Worm (Caenorhabditis elegans) whole organism, L3 larva: Measurements from ENCODE around the gene subs-4.

Experiments
- elt-1 ChIP-seq: fragments of 150-350 bp; optimal IDR thresholded peaks from 2 replicates; lab custom pipeline; 2014; ENCODE audit warnings: missing biosample characterization, missing genetic modification characterization
- jun-1 ChIP-seq: fragments of 150-350 bp; optimal IDR thresholded peaks from 2 replicates; lab custom pipeline; 2014; ENCODE audit warnings: missing biosample characterization, missing genetic modification reagents, missing genetic modification characterization
- pha-4 ChIP-seq: fragments of 150-350 bp; optimal IDR thresholded peaks from 2 replicates; lab custom pipeline; 2014; ENCODE audit warnings: missing biosample characterization, missing genetic modification reagents, missing genetic modification characterization
- sea-2 ChIP-seq: fragments of 150-350 bp; sonication (generic microtip); optimal IDR thresholded peaks from 4 replicates; lab custom pipeline; 2014; ENCODE audit warnings: missing biosample characterization, missing genetic modification reagents, missing genetic modification characterization
- snpc-4 ChIP-seq: fragments of 150-350 bp; optimal IDR thresholded peaks from 2 replicates; lab custom pipeline; 2014; ENCODE audit warnings: missing biosample characterization, missing genetic modification characterization

DNA sequence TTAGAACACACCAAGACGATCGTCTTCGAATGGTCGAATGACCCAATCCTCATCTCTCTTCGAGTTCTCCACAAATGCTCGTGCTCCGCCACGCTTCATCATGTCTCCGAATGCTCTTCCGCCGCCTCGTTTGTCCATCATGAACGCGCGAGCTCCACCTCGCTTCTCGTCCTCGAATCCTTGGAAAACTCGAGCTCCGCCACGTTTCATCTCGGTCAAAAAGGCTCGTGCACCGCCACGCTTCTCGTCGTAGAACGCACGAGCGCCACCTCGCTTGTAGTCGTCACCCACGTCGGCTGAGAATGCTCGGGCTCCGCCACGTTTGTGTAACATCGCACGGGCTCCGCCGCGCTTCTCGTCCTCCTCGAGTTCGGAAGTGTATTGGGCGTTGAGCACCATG, 7.4 kb downstream of the subs-4 start:
- TF ChIP-seq jun-1 (tag; lab: Kevin White, UChicago) (no peak), sea-2 (no peak), elt-1 (tag; lab: Kevin White, UChicago) (no peak), pha-4 (tag; lab: Kevin White, UChicago) (no peak), snpc-4 (tag; lab: Kevin White, UChicago) (no peak)
